Worm (Caenorhabditis elegans) whole organism, L4 larva: Measurements from ENCODE around the gene K10D11.4.
A peak's percentile ranks its signal among the peaks of the same experiment; 100 is the strongest.

Source experiments
- F49E8.2 ChIP-seq: sonication (generic microtip); optimal IDR thresholded peaks from 2 replicates; lab custom pipeline; 2016; ENCODE audit warnings: missing compliant biosample characterization, mild to moderate bottlenecking, missing genetic modification characterization, borderline replicate concordance
- T26A8.4 ChIP-seq: fragments of 200-800 bp; sonication (Bioruptor generic); IDR thresholded peaks from 2 replicates; pipeline ENCODE4 v1.3.6; 2022; ENCODE audit warnings: missing genetic modification characterization, missing compliant biosample characterization
- Y48G9A.11 ChIP-seq: fragments of 200-800 bp; sonication (Bioruptor generic); IDR thresholded peaks from 2 replicates; pipeline ENCODE4 v1.3.6; 2022; ENCODE audit warnings: missing genetic modification reagents, missing genetic modification characterization, missing compliant biosample characterization
- Y75B8A.6 ChIP-seq: fragments of 200-800 bp; sonication (Bioruptor generic); IDR thresholded peaks from 2 replicates; pipeline ENCODE4 v1.3.6; 2022; ENCODE audit warnings: missing genetic modification reagents, missing genetic modification characterization, missing compliant biosample characterization
- aly-2 ChIP-seq: sonication (generic microtip); optimal IDR thresholded peaks from 2 replicates; lab custom pipeline; 2018; ENCODE audit warnings: missing biosample characterization, missing genetic modification characterization
- attf-4 ChIP-seq: sonication (generic microtip); optimal IDR thresholded peaks from 3 replicates; lab custom pipeline; 2017; ENCODE audit warnings: missing biosample characterization, missing genetic modification characterization
- ceh-28 ChIP-seq: fragments of 150-350 bp; optimal IDR thresholded peaks from 2 replicates; lab custom pipeline; 2014; ENCODE audit warnings: missing biosample characterization, missing genetic modification reagents, missing genetic modification characterization
- ceh-44 ChIP-seq: fragments of 200-800 bp; sonication (Bioruptor generic); IDR thresholded peaks from 2 replicates; pipeline ENCODE4 v1.3.6; 2022; ENCODE audit warnings: missing genetic modification reagents, missing genetic modification characterization, missing compliant biosample characterization
- ces-1 ChIP-seq: fragments of 150-350 bp; sonication (generic microtip); optimal IDR thresholded peaks from 4 replicates; lab custom pipeline; 2014; ENCODE audit warnings: missing biosample characterization, missing genetic modification reagents, missing genetic modification characterization
- cey-2 ChIP-seq: sonication (generic microtip); optimal IDR thresholded peaks from 3 replicates; lab custom pipeline; 2017; ENCODE audit warnings: missing genetic modification characterization, mild to moderate bottlenecking, missing compliant biosample characterization, antibody characterized with exemption, borderline replicate concordance; ENCODE audit not compliant: insufficient read depth
- ctbp-1 ChIP-seq: fragments of 200-800 bp; sonication (Bioruptor generic); IDR thresholded peaks from 2 replicates; pipeline ENCODE4 v1.3.6; 2022; ENCODE audit warnings: missing genetic modification reagents, missing genetic modification characterization, missing compliant biosample characterization
- daf-16 ChIP-seq, 3 experiments: sonication (generic microtip); optimal IDR thresholded peaks; 2 replicates each; lab custom pipeline; 2016 to 2017; ENCODE audit warnings: missing genetic modification characterization in 3 of 3, missing genetic modification reagents in 3 of 3, mild to moderate bottlenecking in 2 of 3, missing compliant biosample characterization in 2 of 3, missing biosample characterization in 1 of 3, moderate library complexity in 1 of 3
- daf-8 ChIP-seq: fragments of 200-800 bp; sonication (Bioruptor generic); IDR thresholded peaks from 2 replicates; pipeline ENCODE4 v1.3.6; 2022; ENCODE audit warnings: missing genetic modification characterization, missing compliant biosample characterization
- dmd-9 ChIP-seq: fragments of 200-800 bp; sonication (Bioruptor generic); IDR thresholded peaks from 2 replicates; pipeline ENCODE4 v1.3.6; 2022; ENCODE audit warnings: missing genetic modification reagents, missing genetic modification characterization, missing compliant biosample characterization
- egl-43 ChIP-seq: fragments of 200-800 bp; sonication (Bioruptor generic); IDR thresholded peaks from 2 replicates; pipeline ENCODE4 v1.3.6; 2022; ENCODE audit warnings: missing genetic modification reagents, missing genetic modification characterization, missing compliant biosample characterization
- hlh-11 ChIP-seq: fragments of 200-800 bp; sonication (Bioruptor generic); optimal IDR thresholded peaks from 2 replicates; lab custom pipeline; 2018; ENCODE audit warnings: mild to moderate bottlenecking, missing genetic modification characterization, missing compliant biosample characterization
- hlh-30 ChIP-seq: sonication (generic microtip); optimal IDR thresholded peaks from 2 replicates; lab custom pipeline; 2017; ENCODE audit warnings: antibody characterized with exemption, mild to moderate bottlenecking, missing genetic modification characterization, missing compliant biosample characterization; ENCODE audit not compliant: insufficient read depth
- lin-1 ChIP-seq: fragments of 200-800 bp; sonication (Bioruptor generic); IDR thresholded peaks from 2 replicates; pipeline ENCODE4 v1.3.6; 2022; ENCODE audit warnings: missing genetic modification reagents, missing genetic modification characterization, missing compliant biosample characterization
- lin-13 ChIP-seq: fragments of 150-350 bp; optimal IDR thresholded peaks from 2 replicates; lab custom pipeline; 2014; ENCODE audit warnings: missing biosample characterization, missing genetic modification reagents, missing genetic modification characterization
- lin-15B ChIP-seq: fragments of 150-350 bp; sonication (generic microtip); optimal IDR thresholded peaks from 3 replicates; lab custom pipeline; 2014; ENCODE audit warnings: missing biosample characterization, missing genetic modification characterization
- madf-5 ChIP-seq, 2 experiments: fragments of 200-800 bp; sonication (Bioruptor generic); IDR thresholded peaks; 2 replicates each; pipeline ENCODE4 v1.3.6; 2022; ENCODE audit warnings: missing compliant biosample characterization in 2 of 2, missing genetic modification characterization in 2 of 2
- madf-9 ChIP-seq: fragments of 200-800 bp; sonication (Bioruptor generic); conservative IDR thresholded peaks from 2 replicates; pipeline ENCODE4 v1.3.6; 2022; ENCODE audit warnings: missing genetic modification reagents, missing genetic modification characterization, missing compliant biosample characterization
- mdt-29 ChIP-seq: fragments of 200-800 bp; sonication (Bioruptor generic); IDR thresholded peaks from 2 replicates; pipeline ENCODE4 v1.3.6; 2022; ENCODE audit warnings: missing genetic modification reagents, missing genetic modification characterization, missing compliant biosample characterization
- mep-1 ChIP-seq: fragments of 150-350 bp; sonication (generic microtip); optimal IDR thresholded peaks from 3 replicates; lab custom pipeline; 2014; ENCODE audit warnings: missing biosample characterization, missing genetic modification characterization
- mes-2 ChIP-seq: sonication (generic microtip); optimal IDR thresholded peaks from 2 replicates; lab custom pipeline; 2016; ENCODE audit warnings: missing genotype, mild to moderate bottlenecking, missing genetic modification characterization, missing compliant biosample characterization; ENCODE audit not compliant: poor library complexity, severe bottlenecking
- mxl-2 ChIP-seq: fragments of 200-800 bp; sonication (Bioruptor generic); conservative IDR thresholded peaks from 2 replicates; pipeline ENCODE4 v1.3.6; 2022; ENCODE audit warnings: missing genetic modification reagents, missing genetic modification characterization, missing compliant biosample characterization
- nhr-10 ChIP-seq: fragments of 150-350 bp; optimal IDR thresholded peaks from 2 replicates; lab custom pipeline; 2014; ENCODE audit warnings: missing biosample characterization, missing genetic modification characterization
- nhr-111 ChIP-seq: fragments of 200-800 bp; sonication (Bioruptor generic); optimal IDR thresholded peaks from 2 replicates; lab custom pipeline; 2018; ENCODE audit warnings: mild to moderate bottlenecking, missing genetic modification characterization, missing compliant biosample characterization
- nhr-77 ChIP-seq: fragments of 150-350 bp; optimal IDR thresholded peaks from 2 replicates; lab custom pipeline; 2014; ENCODE audit warnings: missing biosample characterization, missing genetic modification characterization
- php-3 ChIP-seq: fragments of 200-800 bp; sonication (Bioruptor generic); IDR thresholded peaks from 2 replicates; pipeline ENCODE4 v1.3.6; 2022; ENCODE audit warnings: missing genetic modification reagents, missing genetic modification characterization, missing compliant biosample characterization
- pqm-1 ChIP-seq: sonication (generic microtip); optimal IDR thresholded peaks from 2 replicates; lab custom pipeline; 2017; ENCODE audit warnings: missing biosample characterization, missing genetic modification characterization
- sdz-12 ChIP-seq: fragments of 200-800 bp; sonication (Bioruptor generic); optimal IDR thresholded peaks from 2 replicates; lab custom pipeline; 2018; ENCODE audit warnings: mild to moderate bottlenecking, missing genetic modification characterization, missing compliant biosample characterization
- set-16 ChIP-seq: fragments of 200-800 bp; sonication (Bioruptor generic); IDR thresholded peaks from 2 replicates; pipeline ENCODE4 v1.3.6; 2022; ENCODE audit warnings: missing genetic modification reagents, missing genetic modification characterization, missing compliant biosample characterization
- skn-1 ChIP-seq: fragments of 150-350 bp; optimal IDR thresholded peaks from 2 replicates; lab custom pipeline; 2014; ENCODE audit warnings: missing biosample characterization, missing genetic modification characterization
- tag-97 ChIP-seq: fragments of 200-800 bp; sonication (Bioruptor generic); IDR thresholded peaks from 2 replicates; pipeline ENCODE4 v1.3.6; 2022; ENCODE audit warnings: missing genetic modification characterization, missing compliant biosample characterization
- unc-130 ChIP-seq: sonication (generic microtip); optimal IDR thresholded peaks from 2 replicates; lab custom pipeline; 2016; ENCODE audit warnings: missing genetic modification reagents, missing genetic modification characterization, missing compliant biosample characterization
- unc-39 ChIP-seq: sonication (generic microtip); optimal IDR thresholded peaks from 2 replicates; lab custom pipeline; 2017; ENCODE audit warnings: missing biosample characterization, missing genetic modification characterization
- zip-11 ChIP-seq: fragments of 200-800 bp; sonication (Bioruptor generic); IDR thresholded peaks from 2 replicates; pipeline ENCODE4 v1.3.6; 2022; ENCODE audit warnings: missing genetic modification characterization, missing compliant biosample characterization
- ztf-11 ChIP-seq: fragments of 150-350 bp; optimal IDR thresholded peaks from 2 replicates; lab custom pipeline; 2014; ENCODE audit warnings: missing biosample characterization, missing genetic modification characterization
- ztf-7 ChIP-seq: fragments of 150-350 bp; optimal IDR thresholded peaks from 2 replicates; lab custom pipeline; 2014; ENCODE audit warnings: missing biosample characterization, missing genetic modification characterization

K10D11.4 gene

ce11 chrIV:13008405-13009208 lies 14.3 kb upstream of the K10D11.4 start, which contains the start of gene mbk-2 (continued):
- no peak for TF ChIP-seq mdt-29 (GFP tag; lab: Robert Waterston, UW)
- no peak for TF ChIP-seq nhr-77 (tag; lab: Kevin White, UChicago)
- no peak for TF ChIP-seq cey-2 (tag; lab: Kevin White, UChicago)
- no peak for TF ChIP-seq nhr-10 (tag; lab: Kevin White, UChicago)
- no peak for TF ChIP-seq madf-5 (GFP tag; IDR thresholded peaks at IDR 0.05; lab: Robert Waterston, UW)
- no peak for TF ChIP-seq ceh-28 (tag; lab: Kevin White, UChicago)
- no peak for TF ChIP-seq tag-97 (GFP tag; lab: Robert Waterston, UW)
- peak; percentile 38 for TF ChIP-seq pqm-1 (tag; lab: Kevin White, UChicago)
- no peak for TF ChIP-seq Y75B8A.6 (GFP tag; lab: Robert Waterston, UW)
- no peak for TF ChIP-seq mes-2 (tag; lab: Kevin White, UChicago)
- no peak for TF ChIP-seq ztf-11 (tag; lab: Kevin White, UChicago)
- TF ChIP-seq attf-4 (tag; lab: Kevin White, UChicago): no peak
- no peak for TF ChIP-seq unc-39 (tag; lab: Kevin White, UChicago)
- TF ChIP-seq daf-8 (GFP tag; lab: Robert Waterston, UW): no peak
- no peak for TF ChIP-seq set-16 (GFP tag; lab: Robert Waterston, UW)
- no peak for TF ChIP-seq sdz-12 (GFP tag; lab: Kevin White, UChicago)
- TF ChIP-seq mxl-2 (GFP tag; lab: Robert Waterston, UW): no peak
- TF ChIP-seq F49E8.2 (tag; lab: Kevin White, UChicago): no peak
- TF ChIP-seq ctbp-1 (GFP tag; lab: Robert Waterston, UW): no peak
- TF ChIP-seq Y48G9A.11 (GFP tag; lab: Robert Waterston, UW): no peak
- TF ChIP-seq hlh-11: peak; percentile 58
- no peak for TF ChIP-seq madf-9 (GFP tag; lab: Robert Waterston, UW)
- TF ChIP-seq php-3: peak; percentile 72
- TF ChIP-seq aly-2 (tag; lab: Kevin White, UChicago): no peak
- no peak for TF ChIP-seq mep-1 (tag; lab: Kevin White, UChicago)
- no peak for TF ChIP-seq unc-130 (GFP tag; lab: Kevin White, UChicago)
- TF ChIP-seq daf-16 (GFP tag; optimal IDR thresholded peaks at IDR 0.05; lab: Kevin White, UChicago): no peak
- TF ChIP-seq daf-16 (tag; optimal IDR thresholded peaks at IDR 0.05; lab: Kevin White, UChicago): peak; percentile 76
- TF ChIP-seq ceh-44 (GFP tag; lab: Robert Waterston, UW): no peak
- TF ChIP-seq lin-1 (GFP tag; lab: Robert Waterston, UW): no peak
- TF ChIP-seq dmd-9: no peak
- TF ChIP-seq ces-1 (GFP tag; lab: Kevin White, UChicago): no peak
- no peak for TF ChIP-seq skn-1 (tag; lab: Kevin White, UChicago)
- TF ChIP-seq nhr-111 (GFP tag; lab: Kevin White, UChicago): no peak
- no peak for TF ChIP-seq egl-43 (GFP tag; lab: Robert Waterston, UW)
- no peak for TF ChIP-seq T26A8.4 (GFP tag; lab: Robert Waterston, UW)
- no peak for TF ChIP-seq zip-11 (GFP tag; lab: Robert Waterston, UW)
- TF ChIP-seq ztf-7: no peak
- no peak for TF ChIP-seq lin-13 (GFP tag; lab: Kevin White, UChicago)
- no peak for TF ChIP-seq lin-15B (tag; lab: Kevin White, UChicago)
- peak; percentile 9 for TF ChIP-seq hlh-30 (tag; lab: Kevin White, UChicago)
